Worm (Caenorhabditis elegans): ENCODE results near the gene mics-1.

The mics-1 gene

ce11 chrV:10546749-10547148, 31.4 kb downstream of the mics-1 start, which contains the start of gene F25D1.5:
F25D1.5 (minus strand) TSS chrV:10546783.
- no peak for TF ChIP-seq W03F9.2 (tag; optimal IDR thresholded peaks at IDR 0.05)
- TF ChIP-seq him-1 (tag; optimal IDR thresholded peaks at IDR 0.05), result no peak
- no peak for TF ChIP-seq dao-5 (tag; optimal IDR thresholded peaks at IDR 0.05)

ce11 chrV:10540024-10540423, 38.1 kb downstream of the mics-1 start, which contains the start of gene degt-1:
degt-1 (plus strand) TSS chrV:10540324.
- TF ChIP-seq him-1 (tag; optimal IDR thresholded peaks at IDR 0.05) (no peak), W03F9.2 (tag; optimal IDR thresholded peaks at IDR 0.05) (no peak), dao-5 (tag; optimal IDR thresholded peaks at IDR 0.05) (no peak)

- TF ChIP-seq dao-5 (tag; optimal IDR thresholded peaks at IDR 0.05) (no peak), him-1 (tag; optimal IDR thresholded peaks at IDR 0.05) (no peak), W03F9.2 (tag; optimal IDR thresholded peaks at IDR 0.05) (no peak)
These were observed 39.0 kb downstream of the mics-1 start, which contains the start of gene F25D1.8 for ce11 chrV:10539114-10539513. F25D1.8 (plus strand) TSS chrV:10539414.

ce11 chrV:10536808-10537207, 41.3 kb downstream of the mics-1 start:
- TF ChIP-seq W03F9.2 (tag; optimal IDR thresholded peaks at IDR 0.05) (peak; percentile 72), him-1 (tag; optimal IDR thresholded peaks at IDR 0.05) (peak; percentile 88), dao-5 (tag; optimal IDR thresholded peaks at IDR 0.05) (no peak)

ce11 chrV:10536095-10536691, 41.9 kb downstream of the mics-1 start, which contains the start of gene ppm-1.A:
ppm-1.A (minus strand) TSS chrV:10536388.
- TF ChIP-seq dao-5 (tag; optimal IDR thresholded peaks at IDR 0.05) (no peak), W03F9.2 (tag; optimal IDR thresholded peaks at IDR 0.05) (no peak), him-1 (tag; optimal IDR thresholded peaks at IDR 0.05) (no peak)

ce11 chrV:10535325-10535724, 42.8 kb downstream of the mics-1 start:
- TF ChIP-seq him-1 (tag; optimal IDR thresholded peaks at IDR 0.05), result no peak
- peak; percentile 20 for TF ChIP-seq W03F9.2 (tag; optimal IDR thresholded peaks at IDR 0.05)

ce11 chrV:10532725-10533124, 45.4 kb downstream of the mics-1 start, which contains the start of gene txt-10:
txt-10 (minus strand) TSS chrV:10532825.
- TF ChIP-seq him-1 (tag; optimal IDR thresholded peaks at IDR 0.05), result no peak
- no peak for TF ChIP-seq W03F9.2 (tag; optimal IDR thresholded peaks at IDR 0.05)
- TF ChIP-seq dao-5 (tag; optimal IDR thresholded peaks at IDR 0.05), result no peak

ce11 chrV:10529600-10529999, 48.5 kb downstream of the mics-1 start:
- TF ChIP-seq W03F9.2 (tag; optimal IDR thresholded peaks at IDR 0.05) (no peak), him-1 (tag; optimal IDR thresholded peaks at IDR 0.05) (no peak), dao-5 (tag; optimal IDR thresholded peaks at IDR 0.05) (no peak)

- TF ChIP-seq him-1 (tag; optimal IDR thresholded peaks at IDR 0.05), result no peak
- no peak for TF ChIP-seq dao-5 (tag; optimal IDR thresholded peaks at IDR 0.05)
- TF ChIP-seq W03F9.2 (tag; optimal IDR thresholded peaks at IDR 0.05), result no peak
These were observed 49.6 kb downstream of the mics-1 start, which contains the start of gene F25D1.3 for ce11 chrV:10528500-10528899. F25D1.3 (plus strand) TSS chrV:10528724.
